Fruit fly (Drosophila melanogaster) whole organism, adult: ENCODE results near the gene CG31678.

ENCODE experiments used
- CG7101 ChIP-seq: fragments of 200-800 bp; sonication (Bioruptor generic); optimal IDR thresholded peaks from 2 replicates; lab custom pipeline; 2018; ENCODE audit warnings: missing biosample characterization, mild to moderate bottlenecking, missing genetic modification characterization, moderate library complexity
- Mnt ChIP-seq: fragments of 200-800 bp; sonication (Bioruptor generic); optimal IDR thresholded peaks from 2 replicates; lab custom pipeline; 2016; ENCODE audit warnings: missing biosample characterization, mild to moderate bottlenecking, missing genetic modification characterization
- toe ChIP-seq: fragments of 200-800 bp; sonication (Bioruptor generic); optimal IDR thresholded peaks from 2 replicates; lab custom pipeline; 2016; ENCODE audit warnings: missing biosample characterization, missing genetic modification characterization

- TF ChIP-seq Mnt (GFP tag; lab: Kevin White, UChicago) (no peak), toe (GFP tag; lab: Kevin White, UChicago) (no peak), CG7101 (tag; lab: Kevin White, UChicago) (no peak)
Measured at dm6 chr2L:20690055-20690454, 14.3 kb upstream of the CG31678 start.
